Fruit fly (Drosophila melanogaster) whole organism, embryonic: ENCODE results near the gene CG8892.

Experiments used
- CG10147 ChIP-seq: fragments of 200-800 bp; sonication (Bioruptor generic); optimal IDR thresholded peaks from 2 replicates; lab custom pipeline; 2019; ENCODE audit warnings: missing biosample characterization, mild to moderate bottlenecking, missing genetic modification characterization, moderate library complexity
- CG11695 ChIP-seq: fragments of 200-800 bp; sonication (Bioruptor generic); IDR thresholded peaks from 3 replicates; pipeline ENCODE4 v1.3.6; 2022; ENCODE audit warnings: missing biosample characterization, missing genetic modification characterization
- CG11723 ChIP-seq: fragments of 200-800 bp; sonication (Bioruptor generic); optimal IDR thresholded peaks from 2 replicates; lab custom pipeline; 2017; ENCODE audit warnings: missing biosample characterization, mild to moderate bottlenecking, missing genetic modification characterization
- CG1233 ChIP-seq: fragments of 200-800 bp; sonication (Bioruptor generic); optimal IDR thresholded peaks from 4 replicates; lab custom pipeline; 2018; ENCODE audit warnings: missing biosample characterization, mild to moderate bottlenecking, missing genetic modification characterization
- CG14710 ChIP-seq: fragments of 200-800 bp; sonication (Bioruptor generic); optimal IDR thresholded peaks from 3 replicates; lab custom pipeline; 2019; ENCODE audit warnings: missing biosample characterization, mild to moderate bottlenecking, missing genetic modification characterization, moderate library complexity
- CG16863 ChIP-seq: fragments of 200-800 bp; sonication (Bioruptor generic); optimal IDR thresholded peaks from 3 replicates; lab custom pipeline; 2016; ENCODE audit warnings: missing biosample characterization, missing genetic modification characterization
- CG17359 ChIP-seq: fragments of 200-800 bp; sonication (Bioruptor generic); optimal IDR thresholded peaks from 3 replicates; lab custom pipeline; 2018; ENCODE audit warnings: missing biosample characterization, mild to moderate bottlenecking, missing genetic modification characterization, moderate library complexity
- CG17385 ChIP-seq: fragments of 200-800 bp; sonication (Bioruptor generic); optimal IDR thresholded peaks from 3 replicates; lab custom pipeline; 2018; ENCODE audit warnings: missing biosample characterization, mild to moderate bottlenecking, missing genetic modification characterization
- CG2129 ChIP-seq: fragments of 200-800 bp; sonication (Bioruptor generic); IDR thresholded peaks from 2 replicates; pipeline ENCODE4 v1.3.6; 2022; ENCODE audit warnings: missing biosample characterization, missing genetic modification characterization; ENCODE audit not compliant: partially characterized antibody
- CG31388 ChIP-seq: fragments of 200-800 bp; sonication (Bioruptor generic); optimal IDR thresholded peaks from 2 replicates; lab custom pipeline; 2016; ENCODE audit warnings: missing biosample characterization, missing genetic modification characterization
- CG4617 ChIP-seq: fragments of 200-800 bp; sonication (Bioruptor generic); optimal IDR thresholded peaks from 3 replicates; lab custom pipeline; 2016; ENCODE audit warnings: missing biosample characterization, missing genetic modification characterization, borderline replicate concordance
- CG4730 ChIP-seq: fragments of 200-800 bp; sonication (Bioruptor generic); IDR thresholded peaks from 2 replicates; pipeline ENCODE4 v1.3.6; 2022; ENCODE audit warnings: missing biosample characterization, missing genetic modification characterization
- CG6272 ChIP-seq: fragments of 200-800 bp; sonication (Bioruptor generic); IDR thresholded peaks from 2 replicates; pipeline ENCODE4 v1.3.6; 2022; ENCODE audit warnings: missing biosample characterization, missing genetic modification characterization
- CG6765 ChIP-seq: fragments of 200-800 bp; sonication (Bioruptor generic); optimal IDR thresholded peaks from 3 replicates; lab custom pipeline; 2017; ENCODE audit warnings: missing biosample characterization, mild to moderate bottlenecking, missing genetic modification characterization
- CG6854 ChIP-seq: fragments of 200-800 bp; sonication (Bioruptor generic); optimal IDR thresholded peaks from 3 replicates; lab custom pipeline; 2017; ENCODE audit warnings: missing biosample characterization, mild to moderate bottlenecking, missing genetic modification characterization
- CG7928 ChIP-seq: fragments of 200-800 bp; sonication (Bioruptor generic); optimal IDR thresholded peaks from 2 replicates; lab custom pipeline; 2017; ENCODE audit warnings: missing biosample characterization, mild to moderate bottlenecking, missing genetic modification characterization
- CG7963 ChIP-seq: fragments of 200-800 bp; sonication (Bioruptor generic); IDR thresholded peaks from 3 replicates; pipeline ENCODE4 v1.3.6; 2022; ENCODE audit warnings: missing biosample characterization, missing genetic modification characterization; ENCODE audit not compliant: partially characterized antibody
- CG9932 ChIP-seq: fragments of 200-800 bp; sonication (Bioruptor generic); IDR thresholded peaks from 2 replicates; pipeline ENCODE4 v1.3.6; 2022; ENCODE audit warnings: missing biosample characterization, missing genetic modification characterization
- CTCF ChIP-seq: fragments of 200-800 bp; sonication (Bioruptor generic); optimal IDR thresholded peaks from 2 replicates; lab custom pipeline; 2017; ENCODE audit warnings: missing biosample characterization, mild to moderate bottlenecking, missing genetic modification characterization, moderate library complexity
- Camta ChIP-seq: fragments of 200-800 bp; sonication (Bioruptor generic); optimal IDR thresholded peaks from 2 replicates; lab custom pipeline; 2016; ENCODE audit warnings: missing biosample characterization, missing genetic modification characterization
- CkIIα-i1 ChIP-seq: fragments of 200-800 bp; sonication (Bioruptor generic); IDR thresholded peaks from 2 replicates; pipeline ENCODE4 v1.3.6; 2022; ENCODE audit warnings: missing biosample characterization, missing genetic modification characterization
- CrebB ChIP-seq: fragments of 200-800 bp; sonication (Bioruptor generic); optimal IDR thresholded peaks from 3 replicates; lab custom pipeline; 2018; ENCODE audit warnings: missing biosample characterization, mild to moderate bottlenecking, missing genetic modification characterization
- Dip2 ChIP-seq: fragments of 200-800 bp; sonication (Bioruptor generic); IDR thresholded peaks from 2 replicates; pipeline ENCODE4 v1.3.6; 2022; ENCODE audit warnings: missing biosample characterization, missing genetic modification characterization
- ERR ChIP-seq: fragments of 200-800 bp; sonication (Bioruptor generic); optimal IDR thresholded peaks from 2 replicates; lab custom pipeline; 2016; ENCODE audit warnings: missing biosample characterization, missing genetic modification characterization
- Ets65A ChIP-seq: fragments of 200-800 bp; sonication (Bioruptor generic); peaks from one replicate; lab custom pipeline; 2016; ENCODE audit warnings: missing biosample characterization, missing genetic modification characterization
- HLH4C ChIP-seq: fragments of 200-800 bp; sonication (Bioruptor generic); IDR thresholded peaks from 3 replicates; pipeline ENCODE4 v1.3.6; 2022; ENCODE audit warnings: missing biosample characterization, missing genetic modification characterization; ENCODE audit not compliant: partially characterized antibody
- Hmx ChIP-seq: fragments of 200-800 bp; sonication (Bioruptor generic); optimal IDR thresholded peaks from 2 replicates; lab custom pipeline; 2016; ENCODE audit warnings: missing biosample characterization, missing genetic modification characterization
- Hr3 ChIP-seq: fragments of 200-800 bp; sonication (Bioruptor generic); optimal IDR thresholded peaks from 3 replicates; lab custom pipeline; 2016; ENCODE audit warnings: missing biosample characterization, missing genetic modification characterization
- NC2β ChIP-seq: fragments of 200-800 bp; sonication (Bioruptor generic); optimal IDR thresholded peaks from 2 replicates; lab custom pipeline; 2016; ENCODE audit warnings: missing biosample characterization, missing genetic modification characterization
- Rfx ChIP-seq: fragments of 200-800 bp; sonication (Bioruptor generic); IDR thresholded peaks from 2 replicates; pipeline ENCODE4 v1.3.6; 2022; ENCODE audit warnings: missing biosample characterization, missing genetic modification characterization
- Side ChIP-seq: fragments of 200-800 bp; sonication (Bioruptor generic); optimal IDR thresholded peaks from 2 replicates; lab custom pipeline; 2016; ENCODE audit warnings: missing biosample characterization, missing genetic modification characterization
- Xrp1 ChIP-seq: fragments of 200-800 bp; sonication (Bioruptor generic); IDR thresholded peaks from 2 replicates; pipeline ENCODE4 v1.3.6; 2022; ENCODE audit warnings: missing biosample characterization, missing genetic modification characterization
- ara ChIP-seq: fragments of 200-800 bp; sonication (Bioruptor generic); IDR thresholded peaks from 2 replicates; pipeline ENCODE4 v1.3.6; 2022; ENCODE audit warnings: missing biosample characterization, missing genetic modification characterization
- ase ChIP-seq: fragments of 200-800 bp; sonication (Bioruptor generic); IDR thresholded peaks from 3 replicates; pipeline ENCODE4 v1.3.6; 2022; ENCODE audit warnings: missing biosample characterization, missing genetic modification characterization
- bigmax ChIP-seq: fragments of 200-800 bp; sonication (Bioruptor generic); optimal IDR thresholded peaks from 2 replicates; lab custom pipeline; 2018; ENCODE audit warnings: missing biosample characterization, mild to moderate bottlenecking, missing genetic modification characterization
- bsh ChIP-seq, 2 experiments: fragments of 200-800 bp; sonication (Bioruptor generic); optimal IDR thresholded peaks; 2 replicates each; lab custom pipeline; 2017 to 2018; ENCODE audit warnings: mild to moderate bottlenecking in 2 of 2, missing biosample characterization in 2 of 2, missing genetic modification characterization in 2 of 2, moderate library complexity in 1 of 2
- caup ChIP-seq: fragments of 200-800 bp; sonication (Bioruptor generic); optimal IDR thresholded peaks from 3 replicates; lab custom pipeline; 2017; ENCODE audit warnings: missing biosample characterization, mild to moderate bottlenecking, missing genetic modification characterization, moderate library complexity; ENCODE audit not compliant: severe bottlenecking
- gt ChIP-seq: fragments of 200-800 bp; sonication (Bioruptor generic); IDR thresholded peaks from 2 replicates; pipeline ENCODE4 v1.3.6; 2022; ENCODE audit warnings: missing biosample characterization, missing genetic modification characterization
- phol ChIP-seq: fragments of 200-800 bp; sonication (Bioruptor generic); optimal IDR thresholded peaks from 3 replicates; lab custom pipeline; 2018; ENCODE audit warnings: missing biosample characterization, mild to moderate bottlenecking, missing genetic modification characterization, moderate library complexity
- ro ChIP-seq: fragments of 200-800 bp; sonication (Bioruptor generic); IDR thresholded peaks from 2 replicates; pipeline ENCODE4 v1.3.6; 2022; ENCODE audit warnings: missing biosample characterization, missing genetic modification characterization
- sna ChIP-seq: fragments of 200-800 bp; sonication (Bioruptor generic); IDR thresholded peaks from 2 replicates; pipeline ENCODE4 v1.3.6; 2022; ENCODE audit warnings: missing biosample characterization, missing genetic modification characterization; ENCODE audit not compliant: partially characterized antibody
- tin ChIP-seq: fragments of 200-800 bp; sonication (Bioruptor generic); optimal IDR thresholded peaks from 3 replicates; lab custom pipeline; 2016; ENCODE audit warnings: missing biosample characterization, missing genetic modification characterization
- toy ChIP-seq: fragments of 200-800 bp; sonication (Bioruptor generic); IDR thresholded peaks from 2 replicates; pipeline ENCODE4 v1.3.6; 2022; ENCODE audit warnings: missing biosample characterization, missing genetic modification characterization
- trh ChIP-seq: fragments of 200-800 bp; sonication (Bioruptor generic); optimal IDR thresholded peaks from 2 replicates; lab custom pipeline; 2016; ENCODE audit warnings: missing biosample characterization, missing genetic modification characterization
- tup ChIP-seq: fragments of 200-800 bp; sonication (Bioruptor generic); optimal IDR thresholded peaks from 2 replicates; lab custom pipeline; 2016; ENCODE audit warnings: missing biosample characterization, mild to moderate bottlenecking, missing genetic modification characterization, moderate library complexity
- vfl ChIP-seq: fragments of 200-800 bp; sonication (Bioruptor generic); optimal IDR thresholded peaks from 2 replicates; lab custom pipeline; 2016; ENCODE audit warnings: missing biosample characterization, missing genetic modification characterization
- wdn ChIP-seq: fragments of 200-800 bp; sonication (Bioruptor generic); IDR thresholded peaks from 2 replicates; pipeline ENCODE4 v1.3.6; 2022; ENCODE audit warnings: missing biosample characterization, missing genetic modification characterization
- z ChIP-seq: fragments of 200-800 bp; sonication (Bioruptor generic); IDR thresholded peaks from 3 replicates; pipeline ENCODE4 v1.3.6; 2022; ENCODE audit warnings: missing biosample characterization, missing genetic modification characterization
- zen ChIP-seq: fragments of 200-800 bp; sonication (Bioruptor generic); optimal IDR thresholded peaks from 3 replicates; lab custom pipeline; 2018; ENCODE audit warnings: missing biosample characterization, mild to moderate bottlenecking, missing genetic modification characterization, moderate library complexity
- zf30C ChIP-seq: fragments of 200-800 bp; sonication (Bioruptor generic); optimal IDR thresholded peaks from 3 replicates; lab custom pipeline; 2018; ENCODE audit warnings: missing biosample characterization, mild to moderate bottlenecking, missing genetic modification characterization

Gene CG8892

dm6 chr2L:4999389-5000032 lies 18.1 kb upstream of the CG8892 start (continued):
- TF ChIP-seq ara (GFP tag; lab: Robert Waterston, UW) (peak; percentile 78), tup (peak; percentile 42), CG10147 (peak; percentile 41), ase (GFP tag; lab: Robert Waterston, UW) (peak; percentile 67), CG17359 (peak; percentile 78), CG6272 (0 out of 2 replicates have a peak, but pooled peaks have one; percentile 46), CG1233 (GFP tag; lab: Kevin White, UChicago) (peak; percentile 16), CrebB (no peak), ERR (GFP tag; lab: Kevin White, UChicago) (peak; percentile 12), zen (no peak), Ets65A (peak; percentile 93), zf30C (GFP tag; lab: Kevin White, UChicago) (no peak), CG2129 (no peak), gt (peak; percentile 50; the same call in 1 of the 2 replicates), bsh (GFP tag; optimal IDR thresholded peaks at IDR 0.05; lab: Kevin White, UChicago) (peak; percentile 18 to 74), z (no peak), Hmx (GFP tag; lab: Kevin White, UChicago) (peak; percentile 26), Side (GFP tag; lab: Kevin White, UChicago) (peak; percentile 52), NC2β (GFP tag; lab: Kevin White, UChicago) (no peak), CG16863 (GFP tag; lab: Kevin White, UChicago) (peak; percentile 55), phol (tag; lab: Kevin White, UChicago) (peak; percentile 74), Xrp1 (GFP tag; lab: Robert Waterston, UW) (peak; percentile 73), CG9932 (GFP tag; lab: Robert Waterston, UW) (peak; percentile 73), CG11695 (GFP tag; lab: Robert Waterston, UW) (peak; percentile 59; the same call in 2 of the 3 replicates), trh (GFP tag; lab: Kevin White, UChicago) (peak; percentile 8), Hr3 (peak; percentile 46), toy (GFP tag; lab: Robert Waterston, UW) (no peak), CG4617 (peak; percentile 10), vfl (GFP tag; lab: Kevin White, UChicago) (peak; percentile 19), CkIIα-i1 (GFP tag; lab: Robert Waterston, UW) (no peak), Rfx (peak; percentile 86), sna (GFP tag; lab: Robert Waterston, UW) (no peak), Camta (GFP tag; lab: Kevin White, UChicago) (peak; percentile 30), CG31388 (GFP tag; lab: Kevin White, UChicago) (peak; percentile 24), CG14710 (tag; lab: Kevin White, UChicago) (peak; percentile 24), CG7963 (no peak), bigmax (no peak), tin (GFP tag; lab: Kevin White, UChicago) (peak; percentile 69), Dip2 (no peak), ro (GFP tag; lab: Robert Waterston, UW) (no peak), CG4730 (peak; percentile 49; the same call in 1 of the 2 replicates), CG11723 (GFP tag; lab: Kevin White, UChicago) (peak; percentile 39), caup (GFP tag; lab: Kevin White, UChicago) (peak; percentile 41), CTCF (peak; percentile 26), CG17385 (peak; percentile 60), HLH4C (no peak), wdn (GFP tag; lab: Robert Waterston, UW) (0 out of 2 replicates have a peak, but pooled peaks have one; percentile 56), CG7928 (GFP tag; lab: Kevin White, UChicago) (peak; percentile 23), CG6854 (GFP tag; lab: Kevin White, UChicago) (peak; percentile 36), CG6765 (GFP tag; lab: Kevin White, UChicago) (peak; percentile 1)
